Fruit fly (Drosophila melanogaster): Measurements from ENCODE around the gene RabGGTb.

DNA sequence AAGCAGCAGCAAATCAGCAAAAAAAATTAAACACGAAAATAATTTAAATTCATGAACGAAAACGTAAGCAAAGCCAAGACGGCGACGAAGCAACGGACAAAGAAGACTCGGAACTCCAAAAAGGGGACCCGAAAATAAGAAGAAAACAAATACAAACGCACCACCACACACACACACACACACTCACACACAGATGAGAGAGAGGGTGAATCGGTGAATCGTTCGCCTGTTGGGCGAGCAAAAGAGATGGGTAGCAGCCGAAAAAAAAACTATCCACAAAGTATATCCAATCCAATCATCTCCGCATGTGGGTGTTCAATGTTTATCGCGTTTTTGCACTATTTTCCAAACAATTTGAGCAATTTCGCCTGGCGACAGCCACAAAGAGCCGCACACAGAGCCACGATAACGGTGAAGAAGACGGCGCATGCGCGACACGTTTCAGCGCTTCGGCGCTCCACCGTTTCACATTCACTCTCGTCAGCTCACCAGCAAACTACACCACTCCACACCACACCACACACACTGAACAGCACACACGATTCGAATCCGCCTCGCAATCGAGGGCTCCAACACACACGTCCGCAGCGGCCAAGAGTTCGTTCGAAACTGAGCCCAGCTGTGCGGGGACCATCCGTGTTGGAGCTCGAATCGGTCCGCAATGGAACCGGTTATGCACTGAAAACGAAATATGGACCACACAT lies 49.1 kb upstream of the RabGGTb start, which contains the start of gene Duox:
- TF ChIP-seq CTCF (optimal IDR thresholded peaks at IDR 0.05) = no peak
- no peak for TF ChIP-seq CG8478 (optimal IDR thresholded peaks at IDR 0.05)

Measured in S2 (cell line).